Worm (Caenorhabditis elegans): ENCODE results near the gene ent-2.

DNA sequence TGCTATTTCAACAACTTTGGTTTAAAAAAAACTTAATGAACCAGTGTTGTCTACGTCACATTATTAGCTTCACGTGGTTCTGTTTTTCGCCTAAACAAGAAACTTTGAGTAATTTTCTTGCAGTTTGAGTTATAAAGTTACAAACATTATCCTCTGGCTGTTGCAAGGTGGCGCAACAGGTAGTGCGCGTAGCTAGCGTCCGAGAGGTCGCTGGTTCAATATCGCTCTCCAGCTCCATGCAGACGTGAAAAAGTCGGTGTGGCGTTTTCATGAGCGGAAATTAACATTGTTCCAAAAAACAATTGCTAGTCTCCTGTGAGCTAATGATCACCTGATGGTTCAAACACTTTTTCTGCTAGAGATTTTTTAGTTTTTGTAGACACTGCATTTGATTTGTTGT, 18.4 kb downstream of the ent-2 start:
- TF ChIP-seq ceh-31 (tag; optimal IDR thresholded peaks at IDR 0.05) (no peak), madf-2 (tag; optimal IDR thresholded peaks at IDR 0.05) (no peak), pha-2 (tag; optimal IDR thresholded peaks at IDR 0.05) (no peak), pax-1 (tag; optimal IDR thresholded peaks at IDR 0.05) (no peak), lim-6 (tag; optimal IDR thresholded peaks at IDR 0.05) (no peak), odd-2 (tag; optimal IDR thresholded peaks at IDR 0.05) (no peak), che-1 (tag; optimal IDR thresholded peaks at IDR 0.05) (no peak)

All from whole organism, late embryonic.